Worm (Caenorhabditis elegans) whole organism, young adult: ENCODE results near the gene C27H6.8.

Source experiments
- B0261.1 ChIP-seq: sonication (generic microtip); optimal IDR thresholded peaks from 2 replicates; lab custom pipeline; 2016; ENCODE audit warnings: mild to moderate bottlenecking, missing genetic modification characterization, moderate library complexity, missing compliant biosample characterization
- C17E4.6 ChIP-seq: fragments of 200-800 bp; sonication (Bioruptor generic); IDR thresholded peaks from 2 replicates; pipeline ENCODE4 v1.3.6; 2022; ENCODE audit warnings: missing genetic modification reagents, missing genetic modification characterization, missing compliant biosample characterization
- F10E7.11 ChIP-seq: sonication (generic microtip); optimal IDR thresholded peaks from 2 replicates; lab custom pipeline; 2017; ENCODE audit warnings: mild to moderate bottlenecking, missing genetic modification characterization, moderate library complexity, missing compliant biosample characterization
- F37B4.10 ChIP-seq: fragments of 200-800 bp; sonication (Bioruptor generic); IDR thresholded peaks from 2 replicates; pipeline ENCODE4 v1.3.6; 2022; ENCODE audit warnings: missing genetic modification characterization, missing compliant biosample characterization
- F49E8.2 ChIP-seq: sonication (generic microtip); optimal IDR thresholded peaks from 3 replicates; lab custom pipeline; 2017; ENCODE audit warnings: missing genetic modification characterization, mild to moderate bottlenecking, missing compliant biosample characterization, antibody characterized with exemption, moderate library complexity; ENCODE audit not compliant: insufficient read depth
- K12H6.12 ChIP-seq: fragments of 200-800 bp; sonication (Bioruptor generic); optimal IDR thresholded peaks from 2 replicates; lab custom pipeline; 2018; ENCODE audit warnings: mild to moderate bottlenecking, missing genetic modification characterization, missing compliant biosample characterization
- T07F8.4 ChIP-seq: sonication (generic microtip); optimal IDR thresholded peaks from 2 replicates; lab custom pipeline; 2016; ENCODE audit warnings: mild to moderate bottlenecking, missing genetic modification characterization, moderate library complexity, missing compliant biosample characterization
- T26A5.8 ChIP-seq: sonication (generic microtip); optimal IDR thresholded peaks from 2 replicates; lab custom pipeline; 2016; ENCODE audit warnings: missing genetic modification characterization, missing compliant biosample characterization
- Y56A3A.18 ChIP-seq: fragments of 200-800 bp; sonication (Bioruptor generic); IDR thresholded peaks from 2 replicates; pipeline ENCODE4 v1.3.6; 2022; ENCODE audit warnings: missing genetic modification reagents, missing genetic modification characterization, missing compliant biosample characterization
- Y95B8A.8 ChIP-seq: fragments of 200-800 bp; sonication (Bioruptor generic); IDR thresholded peaks from 2 replicates; pipeline ENCODE4 v1.3.6; 2022; ENCODE audit warnings: missing genetic modification reagents, missing genetic modification characterization, missing compliant biosample characterization
- aptf-3 ChIP-seq: fragments of 200-800 bp; sonication (Bioruptor generic); IDR thresholded peaks from 2 replicates; pipeline ENCODE4 v1.3.6; 2022; ENCODE audit warnings: missing genetic modification characterization, missing compliant biosample characterization
- attf-5 ChIP-seq: fragments of 200-800 bp; sonication (Bioruptor generic); optimal IDR thresholded peaks from 2 replicates; lab custom pipeline; 2018; ENCODE audit warnings: mild to moderate bottlenecking, missing genetic modification characterization, missing compliant biosample characterization
- cebp-1 ChIP-seq, 2 experiments: fragments of 200-800 bp in 1 of 2; sonication (Bioruptor generic) in 1 of 2; sonication (generic microtip) in 1 of 2; IDR thresholded peaks in 1 of 2; optimal IDR thresholded peaks in 1 of 2; 2 replicates each; pipeline versions ENCODE4 v1.3.6 to Lab custom; 2017 to 2022; ENCODE audit warnings: missing compliant biosample characterization in 2 of 2, missing genetic modification characterization in 2 of 2, mild to moderate bottlenecking in 1 of 2, missing genetic modification reagents in 1 of 2, moderate library complexity in 1 of 2
- ceh-100 ChIP-seq: fragments of 200-800 bp; sonication (Bioruptor generic); IDR thresholded peaks from 2 replicates; pipeline ENCODE4 v1.3.6; 2022; ENCODE audit warnings: missing genetic modification reagents, missing genetic modification characterization, missing compliant biosample characterization
- ceh-58 ChIP-seq: fragments of 200-800 bp; sonication (Bioruptor generic); IDR thresholded peaks from 2 replicates; pipeline ENCODE4 v1.3.6; 2022; ENCODE audit warnings: missing genetic modification characterization, missing compliant biosample characterization
- ekl-4 ChIP-seq: fragments of 200-800 bp; sonication (Bioruptor generic); IDR thresholded peaks from 2 replicates; pipeline ENCODE4 v1.3.6; 2022; ENCODE audit warnings: missing genetic modification reagents, missing genetic modification characterization, missing compliant biosample characterization
- him-1 ChIP-seq: sonication (generic microtip); optimal IDR thresholded peaks from 2 replicates; lab custom pipeline; 2016; ENCODE audit warnings: missing genotype, missing genetic modification reagents, missing genetic modification characterization, missing compliant biosample characterization
- hlh-12 ChIP-seq: sonication (generic microtip); optimal IDR thresholded peaks from 2 replicates; lab custom pipeline; 2016; ENCODE audit warnings: missing genetic modification characterization, missing compliant biosample characterization
- hrde-1 ChIP-seq: sonication (generic microtip); optimal IDR thresholded peaks from 2 replicates; lab custom pipeline; 2016; ENCODE audit warnings: missing genetic modification characterization, mild to moderate bottlenecking, missing compliant biosample characterization, moderate library complexity, missing genotype, missing genetic modification reagents, borderline replicate concordance
- hsf-1 ChIP-seq: fragments of 200-800 bp; sonication (Bioruptor generic); IDR thresholded peaks from 2 replicates; pipeline ENCODE4 v1.3.6; 2022; ENCODE audit warnings: missing genetic modification reagents, missing genetic modification characterization, missing compliant biosample characterization
- let-526 ChIP-seq: fragments of 200-800 bp; sonication (Bioruptor generic); IDR thresholded peaks from 2 replicates; pipeline ENCODE4 v1.3.6; 2022; ENCODE audit warnings: missing genetic modification reagents, missing genetic modification characterization, missing compliant biosample characterization
- lsy-27 ChIP-seq: sonication (generic microtip); optimal IDR thresholded peaks from 2 replicates; lab custom pipeline; 2017; ENCODE audit warnings: missing genetic modification characterization, mild to moderate bottlenecking, missing compliant biosample characterization, antibody characterized with exemption, missing genotype, borderline replicate concordance; ENCODE audit not compliant: insufficient read depth
- madf-3 ChIP-seq: fragments of 200-800 bp; sonication (Bioruptor generic); IDR thresholded peaks from 2 replicates; pipeline ENCODE4 v1.3.6; 2022; ENCODE audit warnings: missing genetic modification reagents, missing genetic modification characterization, missing compliant biosample characterization
- nhr-179 ChIP-seq: sonication (generic microtip); optimal IDR thresholded peaks from 2 replicates; lab custom pipeline; 2016; ENCODE audit warnings: mild to moderate bottlenecking, missing genetic modification characterization, missing compliant biosample characterization
- rcor-1 ChIP-seq: fragments of 200-800 bp; sonication (Bioruptor generic); IDR thresholded peaks from 2 replicates; pipeline ENCODE4 v1.3.6; 2022; ENCODE audit warnings: missing genetic modification reagents, missing genetic modification characterization, missing compliant biosample characterization
- snpc-3.4 ChIP-seq: sonication (generic microtip); optimal IDR thresholded peaks from 2 replicates; lab custom pipeline; 2017; ENCODE audit warnings: missing genetic modification characterization, mild to moderate bottlenecking, missing compliant biosample characterization, antibody characterized with exemption, moderate library complexity, missing genotype, missing genetic modification reagents
- somi-1 ChIP-seq: fragments of 200-800 bp; sonication (Bioruptor generic); optimal IDR thresholded peaks from 2 replicates; lab custom pipeline; 2018; ENCODE audit warnings: mild to moderate bottlenecking, missing genetic modification characterization, missing compliant biosample characterization
- tbp1 ChIP-seq: fragments of 200-800 bp; sonication (Bioruptor generic); optimal IDR thresholded peaks from 2 replicates; lab custom pipeline; 2018; ENCODE audit warnings: mild to moderate bottlenecking, missing genetic modification characterization, missing compliant biosample characterization
- tlf-1 ChIP-seq: fragments of 200-800 bp; sonication (Bioruptor generic); optimal IDR thresholded peaks from 2 replicates; lab custom pipeline; 2018; ENCODE audit warnings: mild to moderate bottlenecking, missing genetic modification characterization, missing compliant biosample characterization
- unc-62 ChIP-seq: fragments of 150-350 bp; optimal IDR thresholded peaks from 2 replicates; lab custom pipeline; 2014; ENCODE audit warnings: missing biosample characterization, missing genetic modification reagents, missing genetic modification characterization
- xnd-1 ChIP-seq: sonication (generic microtip); optimal IDR thresholded peaks from 2 replicates; lab custom pipeline; 2016; ENCODE audit warnings: missing genotype, missing genetic modification reagents, missing genetic modification characterization, missing compliant biosample characterization
- zfh-2 ChIP-seq: fragments of 200-800 bp; sonication (Bioruptor generic); conservative IDR thresholded peaks from 2 replicates; pipeline ENCODE4 v1.3.6; 2022; ENCODE audit warnings: missing genetic modification reagents, missing genetic modification characterization, missing compliant biosample characterization

Gene C27H6.8

DNA sequence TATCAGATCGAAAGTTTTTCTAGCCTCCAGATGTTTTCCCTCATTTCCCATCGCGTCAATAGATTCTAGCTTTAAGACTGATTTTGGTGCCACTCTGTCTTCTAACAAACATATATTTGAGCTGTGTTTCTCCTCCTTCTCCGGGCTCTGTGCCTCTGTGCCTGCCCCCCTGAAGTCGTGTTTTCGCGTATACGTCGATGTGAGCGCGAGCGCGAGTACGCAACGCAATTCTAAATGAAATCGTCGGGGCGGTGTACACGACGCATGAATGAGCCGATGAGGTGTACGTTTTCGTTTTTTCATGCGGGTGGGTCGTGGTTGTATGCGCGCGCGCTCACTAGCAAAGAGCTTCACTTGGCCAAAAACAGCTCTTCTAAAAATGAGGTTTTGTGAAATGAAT is 21.7 kb downstream of the C27H6.8 start:
- TF ChIP-seq madf-3 (GFP tag; lab: Robert Waterston, UW) (0 out of 2 replicates have a peak, but pooled peaks have one; percentile 19), zfh-2 (GFP tag; lab: Robert Waterston, UW) (peak; percentile 36; the same call in 1 of the 2 replicates), F37B4.10 (no peak)

ce11 chrV:9964152-9964785 is 23.3 kb downstream of the C27H6.8 start:
- TF ChIP-seq him-1 (tag; lab: Kevin White, UChicago) (no peak), ceh-58 (GFP tag; lab: Robert Waterston, UW) (no peak), lsy-27 (tag; lab: Kevin White, UChicago) (no peak), zfh-2 (GFP tag; lab: Robert Waterston, UW) (peak; percentile 83), Y95B8A.8 (no peak), hsf-1 (GFP tag; lab: Robert Waterston, UW) (0 out of 2 replicates have a peak, but pooled peaks have one; percentile 33), tlf-1 (GFP tag; lab: Kevin White, UChicago) (no peak), rcor-1 (no peak), K12H6.12 (peak; percentile 9), cebp-1 (GFP tag; IDR thresholded peaks at IDR 0.05; lab: Robert Waterston, UW) (no peak), cebp-1 (tag; optimal IDR thresholded peaks at IDR 0.05; lab: Kevin White, UChicago) (peak; percentile 3)

ce11 chrV:9962916-9963315 is 24.7 kb downstream of the C27H6.8 start:
- peak; percentile 57 for TF ChIP-seq zfh-2 (GFP tag; lab: Robert Waterston, UW)
- TF ChIP-seq C17E4.6 (GFP tag; lab: Robert Waterston, UW): no peak

DNA sequence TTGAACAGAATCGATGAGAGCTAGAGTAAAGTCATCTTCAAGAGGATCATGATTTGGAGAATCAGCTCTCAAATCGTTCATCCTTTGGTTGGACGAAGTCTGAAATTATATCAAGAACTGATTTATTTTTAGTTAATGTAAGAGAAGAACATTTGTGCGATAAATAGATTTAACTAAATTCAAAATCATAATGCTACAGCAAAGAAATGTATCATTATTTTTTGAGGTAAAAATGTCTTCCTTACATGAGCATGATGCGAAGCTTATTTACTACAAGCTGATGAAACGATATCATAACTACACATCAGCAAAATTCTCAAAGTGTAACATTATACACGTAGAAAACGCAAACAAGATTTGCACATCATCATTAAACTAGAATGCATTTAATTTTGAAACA is 25.2 kb downstream of the C27H6.8 start, which contains the start of gene madf-4:
Gene madf-4 (minus strand): TSS at position 101 of the 400 bp plus-strand sequence.
- TF ChIP-seq B0261.1 (tag; lab: Kevin White, UChicago) (no peak), ekl-4 (no peak), hlh-12 (tag; lab: Kevin White, UChicago) (no peak), aptf-3 (GFP tag; lab: Robert Waterston, UW) (no peak), F10E7.11 (tag; lab: Kevin White, UChicago) (no peak), attf-5 (GFP tag; lab: Kevin White, UChicago) (no peak), tbp1 (GFP tag; lab: Kevin White, UChicago) (no peak), T26A5.8 (tag; lab: Kevin White, UChicago) (no peak), nhr-179 (tag; lab: Kevin White, UChicago) (no peak), unc-62 (no peak), hrde-1 (no peak), snpc-3.4 (no peak), Y56A3A.18 (GFP tag; lab: Robert Waterston, UW) (no peak), lsy-27 (tag; lab: Kevin White, UChicago) (no peak), ceh-100 (no peak), xnd-1 (tag; lab: Kevin White, UChicago) (no peak), T07F8.4 (tag; lab: Kevin White, UChicago) (no peak), let-526 (GFP tag; lab: Robert Waterston, UW) (no peak), somi-1 (GFP tag; lab: Kevin White, UChicago) (no peak), F49E8.2 (tag; lab: Kevin White, UChicago) (no peak)
- TF ChIP-seq, all 124 proteins: peak for 0
